Worm (Caenorhabditis elegans) whole organism, young adult: ENCODE data around the gene clec-43.

Experiments
- F33H1.4 ChIP-seq: fragments of 200-800 bp; sonication (Bioruptor generic); IDR thresholded peaks from 2 replicates; pipeline ENCODE4 v1.3.6; 2022; ENCODE audit warnings: missing genetic modification reagents, missing genetic modification characterization, missing compliant biosample characterization
- Y56A3A.18 ChIP-seq: fragments of 200-800 bp; sonication (Bioruptor generic); IDR thresholded peaks from 2 replicates; pipeline ENCODE4 v1.3.6; 2022; ENCODE audit warnings: missing genetic modification reagents, missing genetic modification characterization, missing compliant biosample characterization
- Y79H2A.3 ChIP-seq: fragments of 200-800 bp; sonication (Bioruptor generic); conservative IDR thresholded peaks from 2 replicates; pipeline ENCODE4 v1.3.6; 2022; ENCODE audit warnings: missing genetic modification reagents, missing genetic modification characterization, missing compliant biosample characterization
- ama-1 ChIP-seq, 3 experiments: fragments of 150-350 bp in 1 of 3; sonication (generic microtip) in 2 of 3; optimal IDR thresholded peaks; 2 replicates each; lab custom pipeline; 2014 to 2018; ENCODE audit warnings: missing biosample characterization in 2 of 3, missing genetic modification characterization in 2 of 3, missing genetic modification reagents in 2 of 3
- ccch-3 ChIP-seq: fragments of 200-800 bp; sonication (Bioruptor generic); optimal IDR thresholded peaks from 2 replicates; lab custom pipeline; 2018; ENCODE audit warnings: mild to moderate bottlenecking, missing genetic modification characterization, missing compliant biosample characterization
- ets-4 ChIP-seq: fragments of 200-800 bp; sonication (Bioruptor generic); optimal IDR thresholded peaks from 2 replicates; lab custom pipeline; 2018; ENCODE audit warnings: mild to moderate bottlenecking, missing genetic modification characterization, missing compliant biosample characterization
- lin-54 ChIP-seq: fragments of 200-800 bp; sonication (Bioruptor generic); optimal IDR thresholded peaks from 2 replicates; lab custom pipeline; 2018; ENCODE audit warnings: mild to moderate bottlenecking, missing genetic modification characterization, missing compliant biosample characterization
- mxl-1 ChIP-seq: sonication (generic microtip); optimal IDR thresholded peaks from 2 replicates; lab custom pipeline; 2016; ENCODE audit warnings: missing genetic modification characterization, missing compliant biosample characterization
- nfya-1 ChIP-seq: sonication (generic microtip); optimal IDR thresholded peaks from 2 replicates; lab custom pipeline; 2017; ENCODE audit warnings: antibody characterized with exemption, missing compliant biosample characterization, missing genetic modification characterization, borderline replicate concordance; ENCODE audit not compliant: insufficient read depth
- pha-4 ChIP-seq: fragments of 150-350 bp; sonication (generic microtip); optimal IDR thresholded peaks from 2 replicates; lab custom pipeline; 2014; ENCODE audit warnings: missing biosample characterization, missing genetic modification reagents, missing genetic modification characterization
- sea-2 ChIP-seq: fragments of 200-800 bp; sonication (Bioruptor generic); IDR thresholded peaks from 2 replicates; pipeline ENCODE4 v1.3.6; 2022; ENCODE audit warnings: missing genetic modification characterization, missing compliant biosample characterization

ce11 chrII:909554-909953 is 34.3 kb upstream of the clec-43 start, which contains the start of the genes fbxc-24 and fbxc-27:
- no peak for TF ChIP-seq ama-1 (optimal IDR thresholded peaks at IDR 0.05; lab: Kevin White, UChicago)
- no peak for TF ChIP-seq ama-1 (GFP tag; optimal IDR thresholded peaks at IDR 0.05; lab: Kevin White, UChicago)
- no peak for TF ChIP-seq Y56A3A.18 (GFP tag; lab: Robert Waterston, UW)
- TF ChIP-seq ccch-3 (GFP tag; lab: Kevin White, UChicago): no peak
- TF ChIP-seq lin-54 (GFP tag; lab: Kevin White, UChicago): no peak
- no peak for TF ChIP-seq mxl-1 (tag; lab: Kevin White, UChicago)
- no peak for TF ChIP-seq pha-4 (tag; lab: Kevin White, UChicago)
- no peak for TF ChIP-seq sea-2 (GFP tag; lab: Robert Waterston, UW)
- no peak for TF ChIP-seq nfya-1 (tag; lab: Kevin White, UChicago)
- no peak for TF ChIP-seq ets-4
- TF ChIP-seq Y79H2A.3 (GFP tag; lab: Robert Waterston, UW): no peak
- TF ChIP-seq F33H1.4 (GFP tag; lab: Robert Waterston, UW): no peak
